Worm (Caenorhabditis elegans) whole organism, mixed stage, embryonic: ENCODE measurements around the gene F25B5.3.

Experiments
- ceh-43 ChIP-seq: fragments of 200-800 bp; sonication (Bioruptor generic); optimal IDR thresholded peaks from 2 replicates; lab custom pipeline; 2018; ENCODE audit warnings: mild to moderate bottlenecking, missing genetic modification characterization, moderate library complexity, missing compliant biosample characterization
- ces-1 ChIP-seq: fragments of 150-350 bp; optimal IDR thresholded peaks from 2 replicates; lab custom pipeline; 2014; ENCODE audit warnings: missing biosample characterization, missing genetic modification reagents, missing genetic modification characterization
- elt-1 ChIP-seq: sonication (generic microtip); optimal IDR thresholded peaks from 2 replicates; lab custom pipeline; 2017; ENCODE audit warnings: missing genetic modification characterization, mild to moderate bottlenecking, missing compliant biosample characterization, antibody characterized with exemption, moderate library complexity, borderline replicate concordance; ENCODE audit not compliant: insufficient read depth
- lsy-2 ChIP-seq: fragments of 150-350 bp; optimal IDR thresholded peaks from 2 replicates; lab custom pipeline; 2014; ENCODE audit warnings: missing biosample characterization, missing genetic modification characterization
- nhr-237 ChIP-seq: fragments of 150-350 bp; optimal IDR thresholded peaks from 2 replicates; lab custom pipeline; 2014; ENCODE audit warnings: missing biosample characterization, missing genetic modification characterization
- nhr-28 ChIP-seq: fragments of 150-350 bp; optimal IDR thresholded peaks from 2 replicates; lab custom pipeline; 2014; ENCODE audit warnings: missing biosample characterization, missing genetic modification characterization
- nhr-76 ChIP-seq: sonication (generic microtip); optimal IDR thresholded peaks from 2 replicates; lab custom pipeline; 2017; ENCODE audit warnings: missing biosample characterization, missing genetic modification characterization
- snpc-4 ChIP-seq: fragments of 150-350 bp; optimal IDR thresholded peaks from 2 replicates; lab custom pipeline; 2014; ENCODE audit warnings: missing biosample characterization, missing genetic modification characterization
- ztf-11 ChIP-seq: fragments of 150-350 bp; optimal IDR thresholded peaks from 2 replicates; lab custom pipeline; 2014; ENCODE audit warnings: missing biosample characterization, missing genetic modification characterization

- TF ChIP-seq elt-1 (tag; lab: Kevin White, UChicago) (no peak), ztf-11 (tag; lab: Kevin White, UChicago) (no peak), ceh-43 (no peak), ces-1 (GFP tag; lab: Kevin White, UChicago) (no peak), nhr-76 (tag; lab: Kevin White, UChicago) (no peak), nhr-237 (tag; lab: Kevin White, UChicago) (no peak), snpc-4 (tag; lab: Kevin White, UChicago) (no peak), nhr-28 (tag; lab: Kevin White, UChicago) (no peak), lsy-2 (tag; lab: Kevin White, UChicago) (no peak)
Measured at ce11 chrIII:5982753-5983390, 34.2 kb downstream of the F25B5.3 start.
